Fruit fly (Drosophila melanogaster) whole organism, embryonic: ENCODE data around the gene CG8135.

Experiments
- fru ChIP-seq: fragments of >200 bp; optimal IDR thresholded peaks from 2 replicates; lab custom pipeline; 2017
- h ChIP-seq: fragments of >200 bp; optimal IDR thresholded peaks from 2 replicates; lab custom pipeline; 2017

dm6 chr3R:9392421-9392820 lies 11.8 kb upstream of the CG8135 start:
- no peak for TF ChIP-seq h (lab: Kevin White, UChicago)
- no peak for TF ChIP-seq fru (lab: Kevin White, UChicago)
